Worm (Caenorhabditis elegans): ENCODE results near the gene cut-6.

The cut-6 gene

ce11 chrIII:10880083-10880482 is 31.2 kb upstream of the cut-6 start, which contains the start of gene C44B9.3:
Gene C44B9.3, minus strand, starts transcription at chrIII:10880183.
- TF ChIP-seq ceh-36 (tag; optimal IDR thresholded peaks at IDR 0.05): no peak
- no peak for TF ChIP-seq B0310.2 (tag; optimal IDR thresholded peaks at IDR 0.05)
- TF ChIP-seq tbx-11 (GFP tag; IDR thresholded peaks at IDR 0.05): no peak
- TF ChIP-seq ets-7 (tag; optimal IDR thresholded peaks at IDR 0.05): no peak
- no peak for TF ChIP-seq hmg-4 (GFP tag; optimal IDR thresholded peaks at IDR 0.05)
- no peak for TF ChIP-seq F13C5.2 (tag; optimal IDR thresholded peaks at IDR 0.05)
- TF ChIP-seq ama-1 (optimal IDR thresholded peaks at IDR 0.05): no peak
- no peak for TF ChIP-seq hnd-1 (tag; optimal IDR thresholded peaks at IDR 0.05)
- no peak for TF ChIP-seq pes-1 (GFP tag; IDR thresholded peaks at IDR 0.05)
- no peak for TF ChIP-seq hmbx-1 (tag; optimal IDR thresholded peaks at IDR 0.05)
- no peak for TF ChIP-seq sea-1 (GFP tag; conservative IDR thresholded peaks at IDR 0.05)

ce11 chrIII:10881462-10881861 is 29.8 kb upstream of the cut-6 start, which contains the start of gene athp-1:
Gene athp-1, plus strand, starts transcription at chrIII:10881766.
- TF ChIP-seq hmg-4 (GFP tag; optimal IDR thresholded peaks at IDR 0.05): no peak
- TF ChIP-seq ceh-36 (tag; optimal IDR thresholded peaks at IDR 0.05): no peak
- TF ChIP-seq ets-7 (tag; optimal IDR thresholded peaks at IDR 0.05): no peak
- TF ChIP-seq aly-1 (tag; optimal IDR thresholded peaks at IDR 0.05): no peak
- TF ChIP-seq pes-1 (GFP tag; IDR thresholded peaks at IDR 0.05): no peak
- TF ChIP-seq scrt-1 (GFP tag; IDR thresholded peaks at IDR 0.05): no peak
- no peak for TF ChIP-seq tbx-11 (GFP tag; IDR thresholded peaks at IDR 0.05)
- no peak for TF ChIP-seq tra-4 (tag; optimal IDR thresholded peaks at IDR 0.05)
- TF ChIP-seq B0310.2 (tag; optimal IDR thresholded peaks at IDR 0.05): no peak
- no peak for TF ChIP-seq ceh-13 (GFP tag; optimal IDR thresholded peaks at IDR 0.05)
- no peak for TF ChIP-seq tbx-37 (GFP tag; conservative IDR thresholded peaks at IDR 0.05)
- TF ChIP-seq flt-1 (GFP tag; IDR thresholded peaks at IDR 0.05): no peak
- no peak for TF ChIP-seq hmbx-1 (tag; optimal IDR thresholded peaks at IDR 0.05)
- no peak for TF ChIP-seq sea-1 (GFP tag; conservative IDR thresholded peaks at IDR 0.05)
- no peak for TF ChIP-seq hnd-1 (tag; optimal IDR thresholded peaks at IDR 0.05)
- no peak for TF ChIP-seq ama-1 (optimal IDR thresholded peaks at IDR 0.05)
- no peak for TF ChIP-seq F13C5.2 (tag; optimal IDR thresholded peaks at IDR 0.05)

ce11 chrIII:10881996-10882395 is 29.3 kb upstream of the cut-6 start:
- no peak for TF ChIP-seq ceh-13 (GFP tag; optimal IDR thresholded peaks at IDR 0.05)
- TF ChIP-seq tbx-11 (GFP tag; IDR thresholded peaks at IDR 0.05): no peak
- no peak for TF ChIP-seq hmg-4 (GFP tag; optimal IDR thresholded peaks at IDR 0.05)
- no peak for TF ChIP-seq ets-7 (tag; optimal IDR thresholded peaks at IDR 0.05)
- no peak for TF ChIP-seq scrt-1 (GFP tag; IDR thresholded peaks at IDR 0.05)
- no peak for TF ChIP-seq hmbx-1 (tag; optimal IDR thresholded peaks at IDR 0.05)
- TF ChIP-seq ama-1 (optimal IDR thresholded peaks at IDR 0.05): no peak
- TF ChIP-seq aly-1 (tag; optimal IDR thresholded peaks at IDR 0.05): no peak
- no peak for TF ChIP-seq F13C5.2 (tag; optimal IDR thresholded peaks at IDR 0.05)
- TF ChIP-seq sea-1 (GFP tag; conservative IDR thresholded peaks at IDR 0.05): no peak
- no peak for TF ChIP-seq hnd-1 (tag; optimal IDR thresholded peaks at IDR 0.05)
- no peak for TF ChIP-seq B0310.2 (tag; optimal IDR thresholded peaks at IDR 0.05)
- no peak for TF ChIP-seq flt-1 (GFP tag; IDR thresholded peaks at IDR 0.05)
- TF ChIP-seq pes-1 (GFP tag; IDR thresholded peaks at IDR 0.05): no peak
- no peak for TF ChIP-seq ceh-36 (tag; optimal IDR thresholded peaks at IDR 0.05)
- TF ChIP-seq tra-4 (tag; optimal IDR thresholded peaks at IDR 0.05): no peak

- TF ChIP-seq ets-7 (tag; optimal IDR thresholded peaks at IDR 0.05) (no peak), B0310.2 (tag; optimal IDR thresholded peaks at IDR 0.05) (no peak), tbx-37 (GFP tag; conservative IDR thresholded peaks at IDR 0.05) (no peak), hmg-4 (GFP tag; optimal IDR thresholded peaks at IDR 0.05) (no peak), tra-4 (tag; optimal IDR thresholded peaks at IDR 0.05) (no peak), flt-1 (GFP tag; IDR thresholded peaks at IDR 0.05) (no peak)
These were observed 22.4 kb upstream of the cut-6 start for ce11 chrIII:10888824-10889223.

- no peak for TF ChIP-seq hmbx-1 (tag; optimal IDR thresholded peaks at IDR 0.05)
- no peak for TF ChIP-seq flt-1 (GFP tag; IDR thresholded peaks at IDR 0.05)
- no peak for TF ChIP-seq aly-1 (tag; optimal IDR thresholded peaks at IDR 0.05)
- no peak for TF ChIP-seq tra-4 (tag; optimal IDR thresholded peaks at IDR 0.05)
- TF ChIP-seq sea-1 (GFP tag; conservative IDR thresholded peaks at IDR 0.05): no peak
These were observed 17.0 kb upstream of the cut-6 start, which contains the start of gene fbxb-87 for ce11 chrIII:10894220-10894619. Gene fbxb-87, plus strand, starts transcription at chrIII:10894520.

ce11 chrIII:10895817-10896413 is 15.3 kb upstream of the cut-6 start, which contains the start of gene com-1:
Gene com-1, plus strand, starts transcription at chrIII:10896363.
- no peak for TF ChIP-seq ceh-13 (GFP tag; optimal IDR thresholded peaks at IDR 0.05)
- TF ChIP-seq sea-1 (GFP tag; conservative IDR thresholded peaks at IDR 0.05): no peak
- TF ChIP-seq hmbx-1 (tag; optimal IDR thresholded peaks at IDR 0.05): no peak
- no peak for TF ChIP-seq flt-1 (GFP tag; IDR thresholded peaks at IDR 0.05)
- TF ChIP-seq pes-1 (GFP tag; IDR thresholded peaks at IDR 0.05): no peak
- no peak for TF ChIP-seq aly-1 (tag; optimal IDR thresholded peaks at IDR 0.05)
- no peak for TF ChIP-seq F13C5.2 (tag; optimal IDR thresholded peaks at IDR 0.05)
- TF ChIP-seq hnd-1 (tag; optimal IDR thresholded peaks at IDR 0.05): no peak
- no peak for TF ChIP-seq ceh-36 (tag; optimal IDR thresholded peaks at IDR 0.05)
- TF ChIP-seq tra-4 (tag; optimal IDR thresholded peaks at IDR 0.05): no peak
- no peak for TF ChIP-seq ets-7 (tag; optimal IDR thresholded peaks at IDR 0.05)
- TF ChIP-seq scrt-1 (GFP tag; IDR thresholded peaks at IDR 0.05): no peak
- TF ChIP-seq tbx-37 (GFP tag; conservative IDR thresholded peaks at IDR 0.05): no peak
- TF ChIP-seq ama-1 (optimal IDR thresholded peaks at IDR 0.05): no peak
- TF ChIP-seq hmg-4 (GFP tag; optimal IDR thresholded peaks at IDR 0.05): no peak
- TF ChIP-seq tbx-11 (GFP tag; IDR thresholded peaks at IDR 0.05): no peak
- no peak for TF ChIP-seq B0310.2 (tag; optimal IDR thresholded peaks at IDR 0.05)

ce11 chrIII:10902341-10902740 is 8.9 kb upstream of the cut-6 start, which contains the start of gene unc-119:
Gene unc-119, plus strand, starts transcription at chrIII:10902641.
- TF ChIP-seq ceh-36 (tag; optimal IDR thresholded peaks at IDR 0.05): no peak
- no peak for TF ChIP-seq tra-4 (tag; optimal IDR thresholded peaks at IDR 0.05)
- TF ChIP-seq flt-1 (GFP tag; IDR thresholded peaks at IDR 0.05): no peak
- TF ChIP-seq tbx-11 (GFP tag; IDR thresholded peaks at IDR 0.05): no peak

Data from whole organism, early embryonic.